Fruit fly (Drosophila melanogaster) whole organism, adult: ENCODE measurements around the gene Oseg4.

Experiments
- CG11617 ChIP-seq: fragments of 200-800 bp; sonication (Bioruptor generic); optimal IDR thresholded peaks from 2 replicates; lab custom pipeline; 2017; ENCODE audit warnings: mild to moderate bottlenecking, missing biosample characterization, missing genetic modification reagents, missing genetic modification characterization
- CG7101 ChIP-seq: fragments of 200-800 bp; sonication (Bioruptor generic); optimal IDR thresholded peaks from 2 replicates; lab custom pipeline; 2018; ENCODE audit warnings: missing biosample characterization, mild to moderate bottlenecking, missing genetic modification characterization, moderate library complexity
- Clk ChIP-seq: fragments of 200-800 bp; sonication (Bioruptor generic); optimal IDR thresholded peaks from 2 replicates; lab custom pipeline; 2017; ENCODE audit warnings: missing biosample characterization, missing genetic modification characterization
- Hr96 ChIP-seq: fragments of 200-800 bp; sonication (Bioruptor generic); optimal IDR thresholded peaks from 2 replicates; lab custom pipeline; 2016; ENCODE audit warnings: missing biosample characterization, missing genetic modification characterization
- pad ChIP-seq: fragments of 200-800 bp; sonication (Bioruptor generic); optimal IDR thresholded peaks from 3 replicates; lab custom pipeline; 2017; ENCODE audit warnings: missing biosample characterization, missing genetic modification characterization, mild to moderate bottlenecking, moderate library complexity, missing genetic modification reagents
- toe ChIP-seq: fragments of 200-800 bp; sonication (Bioruptor generic); optimal IDR thresholded peaks from 2 replicates; lab custom pipeline; 2016; ENCODE audit warnings: missing biosample characterization, missing genetic modification characterization

DNA sequence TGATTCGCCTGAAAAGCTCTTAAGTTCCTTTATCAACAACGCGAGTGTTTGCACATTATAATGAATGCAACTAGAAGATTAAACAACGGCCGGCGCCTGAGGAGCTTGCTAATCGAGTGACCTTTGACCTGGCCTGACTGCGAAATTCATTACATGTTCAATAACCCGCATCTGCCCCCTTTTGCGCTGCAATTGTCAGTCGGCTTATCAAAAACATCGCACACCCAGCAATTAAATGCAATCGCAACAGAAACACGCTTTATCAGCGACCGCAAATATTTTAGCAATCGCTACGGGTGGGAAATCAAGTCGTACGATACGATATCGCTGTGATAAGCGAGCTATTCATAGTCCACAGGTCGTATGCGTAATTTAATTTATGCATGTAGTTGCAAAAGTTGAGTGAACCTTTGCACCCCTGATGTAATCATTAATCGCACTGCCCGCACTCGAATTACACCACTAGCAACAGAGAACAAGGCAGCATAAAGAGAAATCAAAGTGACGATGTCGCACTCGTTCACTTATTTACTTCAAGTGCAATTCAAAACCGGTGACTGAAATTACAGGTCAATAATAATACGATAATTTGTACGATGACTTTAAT is 4.1 kb upstream of the Oseg4 start:
- TF ChIP-seq CG7101 (tag; lab: Kevin White, UChicago): no peak
- TF ChIP-seq CG11617: no peak
- TF ChIP-seq pad (GFP tag; lab: Kevin White, UChicago): no peak
- TF ChIP-seq Clk (GFP tag; lab: Kevin White, UChicago): no peak
- no peak for TF ChIP-seq Hr96 (GFP tag; lab: Kevin White, UChicago)
- TF ChIP-seq toe: no peak
